Fruit fly (Drosophila melanogaster) whole organism, prepupa: ENCODE data around the gene CG32944.
A peak's percentile ranks its signal among the peaks of the same experiment; 100 is the strongest.

Experiments
- Blimp-1 ChIP-seq: fragments of 200-800 bp; sonication (Bioruptor generic); optimal IDR thresholded peaks from 3 replicates; lab custom pipeline; 2017; ENCODE audit warnings: missing biosample characterization, missing genetic modification characterization, mild to moderate bottlenecking, moderate library complexity, missing genetic modification reagents
- CG11294 ChIP-seq: fragments of 200-800 bp; sonication (Bioruptor generic); IDR thresholded peaks from 2 replicates; pipeline ENCODE4 v1.3.6; 2022; ENCODE audit warnings: missing biosample characterization, missing genetic modification characterization
- CG11902 ChIP-seq: fragments of 200-800 bp; sonication (Bioruptor generic); optimal IDR thresholded peaks from 3 replicates; lab custom pipeline; 2016; ENCODE audit warnings: missing biosample characterization, missing genetic modification characterization
- CG15336 ChIP-seq: fragments of 200-800 bp; sonication (Bioruptor generic); IDR thresholded peaks from 2 replicates; pipeline ENCODE4 v1.3.6; 2022; ENCODE audit warnings: missing biosample characterization, missing genetic modification characterization
- CG1621 ChIP-seq: fragments of 200-800 bp; sonication (Bioruptor generic); optimal IDR thresholded peaks from 3 replicates; lab custom pipeline; 2018; ENCODE audit warnings: missing biosample characterization, mild to moderate bottlenecking, missing genetic modification characterization
- CG16779 ChIP-seq: fragments of 200-800 bp; sonication (Bioruptor generic); optimal IDR thresholded peaks from 3 replicates; lab custom pipeline; 2017; ENCODE audit warnings: missing biosample characterization, mild to moderate bottlenecking, missing genetic modification characterization
- CG31627 ChIP-seq: fragments of 200-800 bp; sonication (Bioruptor generic); optimal IDR thresholded peaks from 3 replicates; lab custom pipeline; 2016; ENCODE audit warnings: missing biosample characterization, missing genetic modification characterization
- CG34406 ChIP-seq: fragments of 200-800 bp; sonication (Bioruptor generic); optimal IDR thresholded peaks from 3 replicates; lab custom pipeline; 2016; ENCODE audit warnings: missing biosample characterization, missing genetic modification characterization
- CG3919 ChIP-seq: fragments of 200-800 bp; sonication (Bioruptor generic); optimal IDR thresholded peaks from 3 replicates; lab custom pipeline; 2016; ENCODE audit warnings: missing biosample characterization, missing genetic modification characterization
- CG6163 ChIP-seq: fragments of 200-800 bp; sonication (Bioruptor generic); IDR thresholded peaks from 3 replicates; pipeline ENCODE4 v1.3.6; 2022; ENCODE audit warnings: missing biosample characterization, missing genetic modification characterization
- CG6792 ChIP-seq: fragments of 200-800 bp; sonication (Bioruptor generic); optimal IDR thresholded peaks from 3 replicates; lab custom pipeline; 2016; ENCODE audit warnings: missing biosample characterization, missing genetic modification characterization
- CG6854 ChIP-seq: fragments of 200-800 bp; sonication (Bioruptor generic); optimal IDR thresholded peaks from 2 replicates; lab custom pipeline; 2017; ENCODE audit warnings: missing biosample characterization, mild to moderate bottlenecking, missing genetic modification characterization
- CG9139 ChIP-seq: fragments of 200-800 bp; sonication (Bioruptor generic); optimal IDR thresholded peaks from 3 replicates; lab custom pipeline; 2017; ENCODE audit warnings: missing biosample characterization, mild to moderate bottlenecking, missing genetic modification characterization
- Eip75B ChIP-seq: fragments of 200-800 bp; sonication (Bioruptor generic); optimal IDR thresholded peaks from 3 replicates; lab custom pipeline; 2016; ENCODE audit warnings: missing biosample characterization, missing genetic modification characterization
- Eip78C ChIP-seq: fragments of 200-800 bp; sonication (Bioruptor generic); peaks from one replicate; lab custom pipeline; 2016; ENCODE audit warnings: missing biosample characterization, missing genetic modification characterization
- Eip93F ChIP-seq: fragments of 200-800 bp; sonication (Bioruptor generic); optimal IDR thresholded peaks from 2 replicates; lab custom pipeline; 2016; ENCODE audit warnings: missing biosample characterization, mild to moderate bottlenecking, missing genetic modification characterization
- Ets96B ChIP-seq: fragments of 200-800 bp; optimal IDR thresholded peaks from 2 replicates; lab custom pipeline; 2019; ENCODE audit warnings: missing biosample characterization, mild to moderate bottlenecking, missing genetic modification characterization, moderate library complexity
- Hr38 ChIP-seq: sonication (Bioruptor generic); optimal IDR thresholded peaks from 2 replicates; lab custom pipeline; 2016; ENCODE audit warnings: missing biosample characterization, missing genetic modification characterization
- Hr39 ChIP-seq: fragments of 200-800 bp; sonication (Bioruptor generic); optimal IDR thresholded peaks from 2 replicates; lab custom pipeline; 2016; ENCODE audit warnings: missing biosample characterization, missing genetic modification characterization
- Met ChIP-seq: fragments of 200-800 bp; sonication (Bioruptor generic); optimal IDR thresholded peaks from 3 replicates; lab custom pipeline; 2016; ENCODE audit warnings: missing biosample characterization, missing genetic modification characterization
- OdsH ChIP-seq: fragments of 200-800 bp; sonication (Bioruptor generic); optimal IDR thresholded peaks from 3 replicates; lab custom pipeline; 2016; ENCODE audit warnings: missing biosample characterization, missing genetic modification characterization
- Sox15 ChIP-seq: fragments of 200-800 bp; sonication (Bioruptor generic); optimal IDR thresholded peaks from 3 replicates; lab custom pipeline; 2016; ENCODE audit warnings: missing biosample characterization, missing genetic modification characterization
- achi ChIP-seq: fragments of 200-800 bp; sonication (Bioruptor generic); optimal IDR thresholded peaks from 3 replicates; lab custom pipeline; 2016; ENCODE audit warnings: missing biosample characterization, missing genetic modification characterization
- dac ChIP-seq: fragments of 200-800 bp; sonication (Bioruptor generic); optimal IDR thresholded peaks from 2 replicates; lab custom pipeline; 2017; ENCODE audit warnings: missing biosample characterization, mild to moderate bottlenecking, missing genetic modification characterization
- dsx ChIP-seq: fragments of 200-800 bp; optimal IDR thresholded peaks from 3 replicates; lab custom pipeline; 2019; ENCODE audit warnings: missing biosample characterization, mild to moderate bottlenecking, missing genetic modification characterization, moderate library complexity; ENCODE audit not compliant: poor library complexity, severe bottlenecking
- eg ChIP-seq: fragments of 200-800 bp; sonication (Bioruptor generic); IDR thresholded peaks from 3 replicates; pipeline ENCODE4 v1.3.6; 2022; ENCODE audit warnings: missing biosample characterization, missing genetic modification characterization
- esn ChIP-seq: fragments of 200-800 bp; sonication (Bioruptor generic); optimal IDR thresholded peaks from 2 replicates; lab custom pipeline; 2016; ENCODE audit warnings: missing biosample characterization, mild to moderate bottlenecking, missing genetic modification characterization, moderate library complexity
- fd85E ChIP-seq: fragments of 200-800 bp; sonication (Bioruptor generic); optimal IDR thresholded peaks from 3 replicates; lab custom pipeline; 2016; ENCODE audit warnings: missing biosample characterization, missing genetic modification characterization
- fkh ChIP-seq: fragments of 200-800 bp; sonication (Bioruptor generic); optimal IDR thresholded peaks from 3 replicates; lab custom pipeline; 2017; ENCODE audit warnings: missing biosample characterization, mild to moderate bottlenecking, missing genetic modification characterization, moderate library complexity
- lz ChIP-seq: fragments of 200-800 bp; sonication (Bioruptor generic); optimal IDR thresholded peaks from 3 replicates; lab custom pipeline; 2016; ENCODE audit warnings: missing biosample characterization, missing genetic modification characterization
- net ChIP-seq: fragments of 200-800 bp; sonication (Bioruptor generic); optimal IDR thresholded peaks from 3 replicates; lab custom pipeline; 2016; ENCODE audit warnings: missing biosample characterization, missing genetic modification characterization
- salr ChIP-seq, 2 experiments: fragments of 200-800 bp; sonication (Bioruptor generic); optimal IDR thresholded peaks; 3 replicates each; lab custom pipeline; 2016 to 2018; ENCODE audit warnings: missing biosample characterization in 2 of 2, missing genetic modification characterization in 2 of 2, mild to moderate bottlenecking in 1 of 2
- spab ChIP-seq: fragments of 200-800 bp; sonication (Bioruptor generic); optimal IDR thresholded peaks from 2 replicates; lab custom pipeline; 2017; ENCODE audit warnings: missing biosample characterization, mild to moderate bottlenecking, missing genetic modification characterization, missing genetic modification reagents
- svp ChIP-seq: fragments of 200-800 bp; sonication (Bioruptor generic); peaks from one replicate; lab custom pipeline; 2016; ENCODE audit warnings: missing biosample characterization, missing genetic modification characterization
- topi ChIP-seq: fragments of 200-800 bp; sonication (Bioruptor generic); optimal IDR thresholded peaks from 3 replicates; lab custom pipeline; 2016; ENCODE audit warnings: missing biosample characterization, missing genetic modification characterization
- vri ChIP-seq: fragments of 200-800 bp; sonication (Bioruptor generic); optimal IDR thresholded peaks from 3 replicates; lab custom pipeline; 2016; ENCODE audit warnings: missing biosample characterization, mild to moderate bottlenecking, missing genetic modification characterization

Gene CG32944

DNA sequence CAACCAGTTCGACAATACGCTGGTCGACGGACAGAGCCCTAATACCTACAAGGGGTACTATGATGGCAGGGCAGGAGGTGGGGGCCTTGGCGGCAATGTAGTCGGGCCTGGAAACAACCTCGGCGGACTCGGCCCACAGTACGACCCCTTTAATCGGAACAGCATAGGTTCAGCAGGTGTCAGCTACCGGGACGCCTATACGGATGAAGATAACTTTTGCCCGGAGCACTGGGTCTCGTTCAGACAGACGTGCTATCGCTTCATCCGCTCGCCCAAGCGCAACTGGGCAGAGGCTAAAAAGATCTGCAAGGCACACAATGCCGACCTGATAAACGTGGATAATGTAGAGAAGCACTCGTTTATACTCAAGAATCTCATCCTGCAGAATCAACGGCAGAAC, 37.2 kb downstream of the CG32944 start:
- no peak for TF ChIP-seq Eip93F
- TF ChIP-seq dac (GFP tag; lab: Kevin White, UChicago) = no peak
- peak; percentile 91 for TF ChIP-seq svp (GFP tag; lab: Kevin White, UChicago)
- TF ChIP-seq, all 60 proteins: peak for 1

DNA sequence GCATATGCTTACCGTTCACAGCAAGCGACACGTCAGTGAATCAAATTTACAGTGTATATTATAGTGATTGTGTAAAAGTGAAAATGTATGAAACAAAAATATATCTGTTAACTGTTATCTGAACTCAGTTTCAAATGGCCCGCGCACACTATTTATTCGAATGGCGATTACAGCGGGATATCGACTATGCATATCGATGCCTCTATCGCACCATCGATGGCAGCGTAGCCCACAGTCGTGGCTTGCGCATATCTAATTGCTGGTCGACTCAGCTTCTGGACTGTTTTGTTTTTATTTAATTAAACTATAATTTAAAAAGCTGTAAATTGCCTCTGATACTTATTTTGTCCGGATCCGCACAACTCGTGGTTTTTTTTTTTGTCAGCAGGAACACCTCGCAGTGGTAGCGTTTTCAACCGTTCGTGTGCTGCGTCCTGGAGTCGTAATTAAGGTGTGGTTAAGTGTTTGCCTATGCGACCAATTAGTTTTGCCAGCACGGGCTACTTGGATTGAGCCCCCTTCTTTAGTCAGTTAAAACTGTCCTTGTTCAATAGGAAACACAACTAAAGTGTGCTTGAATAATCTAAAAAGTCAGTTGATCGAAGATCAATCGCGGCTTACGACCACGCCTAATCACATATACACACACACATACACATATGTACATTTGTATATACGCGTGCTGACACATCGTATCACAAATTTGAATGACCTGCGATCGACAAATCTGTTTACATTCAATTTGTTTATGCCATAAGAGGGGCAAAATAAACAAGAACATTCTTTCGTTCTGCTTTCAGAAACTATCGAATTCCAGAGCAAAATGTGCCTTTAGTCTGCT, 38.1 kb downstream of the CG32944 start, which contains the start of gene Cont:
Gene Cont, plus strand, starts transcription at position 228 of the 841 bp plus-strand sequence.
- TF ChIP-seq Hr38 (no peak), fd85E (GFP tag; lab: Kevin White, UChicago) (no peak), CG3919 (GFP tag; lab: Kevin White, UChicago) (no peak), dsx (GFP tag; lab: Kevin White, UChicago) (no peak), esn (GFP tag; lab: Kevin White, UChicago) (peak; percentile 29), CG16779 (tag; lab: Kevin White, UChicago) (no peak), CG6163 (no peak), topi (no peak), svp (GFP tag; lab: Kevin White, UChicago) (peak; percentile 51), CG31627 (GFP tag; lab: Kevin White, UChicago) (no peak), CG1621 (tag; lab: Kevin White, UChicago) (no peak), CG9139 (GFP tag; lab: Kevin White, UChicago) (no peak), OdsH (GFP tag; lab: Kevin White, UChicago) (no peak), Sox15 (GFP tag; lab: Kevin White, UChicago) (no peak), dac (GFP tag; lab: Kevin White, UChicago) (no peak), achi (GFP tag; lab: Kevin White, UChicago) (no peak), Blimp-1 (GFP tag; lab: Kevin White, UChicago) (no peak), lz (GFP tag; lab: Kevin White, UChicago) (no peak), Hr39 (no peak), Ets96B (tag; lab: Kevin White, UChicago) (no peak), CG6854 (GFP tag; lab: Kevin White, UChicago) (no peak), spab (GFP tag; lab: Kevin White, UChicago) (no peak), CG15336 (GFP tag; lab: Robert Waterston, UW) (0 out of 2 replicates have a peak, but pooled peaks have one; percentile 25), net (no peak), eg (no peak), Met (GFP tag; lab: Kevin White, UChicago) (no peak), CG11294 (GFP tag; lab: Robert Waterston, UW) (no peak), Eip75B (GFP tag; lab: Kevin White, UChicago) (no peak), salr (GFP tag; optimal IDR thresholded peaks at IDR 0.05; lab: Kevin White, UChicago) (no peak), CG11902 (GFP tag; lab: Kevin White, UChicago) (no peak), CG34406 (GFP tag; lab: Kevin White, UChicago) (no peak), CG6792 (GFP tag; lab: Kevin White, UChicago) (no peak), vri (GFP tag; lab: Kevin White, UChicago) (peak; percentile 15), Eip78C (GFP tag; lab: Kevin White, UChicago) (peak; percentile 50), fkh (peak; percentile 38)
